Fruit fly (Drosophila melanogaster) whole organism, embryonic: ENCODE measurements around the gene stwl.

Source experiments
- Atf6 ChIP-seq: fragments of 200-800 bp; sonication (Bioruptor generic); IDR thresholded peaks from 2 replicates; pipeline ENCODE4 v1.3.6; 2022; ENCODE audit warnings: missing biosample characterization, missing genetic modification characterization
- Bdp1 ChIP-seq: fragments of 200-800 bp; sonication (Bioruptor generic); optimal IDR thresholded peaks from 3 replicates; lab custom pipeline; 2016; ENCODE audit warnings: missing biosample characterization, missing genetic modification characterization
- CG11093 ChIP-seq: fragments of 200-800 bp; sonication (Bioruptor generic); IDR thresholded peaks from 3 replicates; pipeline ENCODE4 v1.3.6; 2022; ENCODE audit warnings: missing biosample characterization, missing genetic modification characterization
- CG11695 ChIP-seq: fragments of 200-800 bp; sonication (Bioruptor generic); IDR thresholded peaks from 3 replicates; pipeline ENCODE4 v1.3.6; 2022; ENCODE audit warnings: missing biosample characterization, missing genetic modification characterization
- CG15479 ChIP-seq: fragments of 200-800 bp; sonication (Bioruptor generic); optimal IDR thresholded peaks from 3 replicates; lab custom pipeline; 2019; ENCODE audit warnings: missing biosample characterization, mild to moderate bottlenecking, missing genetic modification characterization, moderate library complexity
- CG1602 ChIP-seq: fragments of 200-800 bp; sonication (Bioruptor generic); optimal IDR thresholded peaks from 3 replicates; lab custom pipeline; 2016; ENCODE audit warnings: missing biosample characterization, missing genetic modification characterization
- CG17361 ChIP-seq: fragments of 200-800 bp; sonication (Bioruptor generic); IDR thresholded peaks from 3 replicates; pipeline ENCODE4 v1.3.6; 2022; ENCODE audit warnings: missing biosample characterization, missing genetic modification characterization
- CG17612 ChIP-seq: fragments of 200-800 bp; sonication (Bioruptor generic); IDR thresholded peaks from 2 replicates; pipeline ENCODE4 v1.3.6; 2022; ENCODE audit warnings: missing biosample characterization, missing genetic modification characterization
- CG2712 ChIP-seq: fragments of 200-800 bp; optimal IDR thresholded peaks from 3 replicates; lab custom pipeline; 2019; ENCODE audit warnings: missing biosample characterization, mild to moderate bottlenecking, missing genetic modification characterization, moderate library complexity
- CG31388 ChIP-seq: fragments of 200-800 bp; sonication (Bioruptor generic); optimal IDR thresholded peaks from 2 replicates; lab custom pipeline; 2016; ENCODE audit warnings: missing biosample characterization, missing genetic modification characterization
- CG33557 ChIP-seq: fragments of 200-800 bp; sonication (Bioruptor generic); optimal IDR thresholded peaks from 2 replicates; lab custom pipeline; 2019; ENCODE audit warnings: missing biosample characterization, mild to moderate bottlenecking, missing genetic modification characterization, moderate library complexity
- CG3726 ChIP-seq: fragments of 200-800 bp; sonication (Bioruptor generic); IDR thresholded peaks from 3 replicates; pipeline ENCODE4, ENCODE4 v1.3.6; 2022; ENCODE audit warnings: missing biosample characterization, missing genetic modification characterization
- CG3838 ChIP-seq: fragments of 200-800 bp; sonication (Bioruptor generic); optimal IDR thresholded peaks from 3 replicates; lab custom pipeline; 2016; ENCODE audit warnings: missing biosample characterization, missing genetic modification characterization
- CG4360 ChIP-seq: fragments of 200-800 bp; sonication (Bioruptor generic); IDR thresholded peaks from 2 replicates; pipeline ENCODE4 v1.3.6; 2022; ENCODE audit warnings: missing biosample characterization, missing genetic modification characterization
- CG4404 ChIP-seq: fragments of 200-800 bp; sonication (Bioruptor generic); IDR thresholded peaks from 2 replicates; pipeline ENCODE4 v1.3.6; 2022; ENCODE audit warnings: missing biosample characterization, missing genetic modification characterization
- CG4730 ChIP-seq: fragments of 200-800 bp; sonication (Bioruptor generic); IDR thresholded peaks from 2 replicates; pipeline ENCODE4 v1.3.6; 2022; ENCODE audit warnings: missing biosample characterization, missing genetic modification characterization
- CG5953 ChIP-seq: fragments of 200-800 bp; sonication (Bioruptor generic); IDR thresholded peaks from 2 replicates; pipeline ENCODE4 v1.3.6; 2022; ENCODE audit warnings: missing biosample characterization, missing genetic modification characterization
- CG6813 ChIP-seq: fragments of 200-800 bp; sonication (Bioruptor generic); optimal IDR thresholded peaks from 2 replicates; lab custom pipeline; 2017; ENCODE audit warnings: missing biosample characterization, missing genetic modification characterization, mild to moderate bottlenecking, moderate library complexity, missing genetic modification reagents
- CG7271 ChIP-seq: fragments of 200-800 bp; sonication (Bioruptor generic); optimal IDR thresholded peaks from 2 replicates; lab custom pipeline; 2018; ENCODE audit warnings: missing biosample characterization, mild to moderate bottlenecking, missing genetic modification characterization, moderate library complexity
- CG7357 ChIP-seq: fragments of 200-800 bp; sonication (Bioruptor generic); IDR thresholded peaks from 3 replicates; pipeline ENCODE4 v1.3.6; 2022; ENCODE audit warnings: missing biosample characterization, missing genetic modification characterization
- CG8765 ChIP-seq: fragments of 200-800 bp; sonication (Bioruptor generic); IDR thresholded peaks from 2 replicates; pipeline ENCODE4 v1.3.6; 2022; ENCODE audit warnings: missing biosample characterization, missing genetic modification characterization
- CG9215 ChIP-seq: fragments of 200-800 bp; sonication (Bioruptor generic); IDR thresholded peaks from 2 replicates; pipeline ENCODE4 v1.3.6; 2022; ENCODE audit warnings: missing biosample characterization, missing genetic modification characterization
- CG9437 ChIP-seq: fragments of 200-800 bp; sonication (Bioruptor generic); optimal IDR thresholded peaks from 2 replicates; lab custom pipeline; 2018; ENCODE audit warnings: missing biosample characterization, mild to moderate bottlenecking, missing genetic modification characterization
- CG9727 ChIP-seq: fragments of 200-800 bp; sonication (Bioruptor generic); optimal IDR thresholded peaks from 3 replicates; lab custom pipeline; 2017; ENCODE audit warnings: missing biosample characterization, mild to moderate bottlenecking, missing genetic modification characterization
- CG9817 ChIP-seq: fragments of 200-800 bp; sonication (Bioruptor generic); optimal IDR thresholded peaks from 2 replicates; lab custom pipeline; 2018; ENCODE audit warnings: missing biosample characterization, mild to moderate bottlenecking, missing genetic modification characterization, moderate library complexity
- Dbx ChIP-seq: fragments of 200-800 bp; sonication (Bioruptor generic); IDR thresholded peaks from 3 replicates; pipeline ENCODE4 v1.3.6; 2022; ENCODE audit warnings: missing biosample characterization, missing genetic modification characterization
- E2f2 ChIP-seq: fragments of 200-800 bp; sonication (Bioruptor generic); IDR thresholded peaks from 2 replicates; pipeline ENCODE4 v1.3.6; 2022; ENCODE audit warnings: missing biosample characterization, missing genetic modification characterization
- HLHmδ ChIP-seq: fragments of 200-800 bp; sonication (Bioruptor generic); optimal IDR thresholded peaks from 2 replicates; lab custom pipeline; 2018; ENCODE audit warnings: missing biosample characterization, mild to moderate bottlenecking, missing genetic modification characterization, moderate library complexity
- Kr ChIP-seq: fragments of 200-800 bp; sonication (Bioruptor generic); optimal IDR thresholded peaks from 2 replicates; lab custom pipeline; 2017; ENCODE audit warnings: missing biosample characterization, mild to moderate bottlenecking, missing genetic modification characterization
- MBD-R2 ChIP-seq: fragments of 200-800 bp; sonication (Bioruptor generic); IDR thresholded peaks from 2 replicates; pipeline ENCODE4 v1.3.6; 2022; ENCODE audit warnings: missing biosample characterization, missing genetic modification characterization
- NC2α ChIP-seq: fragments of 200-800 bp; sonication (Bioruptor generic); optimal IDR thresholded peaks from 2 replicates; lab custom pipeline; 2016; ENCODE audit warnings: missing biosample characterization, missing genetic modification characterization
- Pdp1 ChIP-seq, 2 experiments: fragments of 200-800 bp; sonication (Bioruptor generic); optimal IDR thresholded peaks; 3 replicates each; lab custom pipeline; 2016; ENCODE audit warnings: missing biosample characterization in 2 of 2, missing genetic modification characterization in 2 of 2, mild to moderate bottlenecking in 1 of 2, moderate library complexity in 1 of 2
- Ptx1 ChIP-seq: fragments of 200-800 bp; sonication (Bioruptor generic); IDR thresholded peaks from 2 replicates; pipeline ENCODE4 v1.3.6; 2022; ENCODE audit warnings: missing biosample characterization, missing genetic modification characterization
- Rfx ChIP-seq: fragments of 200-800 bp; sonication (Bioruptor generic); IDR thresholded peaks from 2 replicates; pipeline ENCODE4 v1.3.6; 2022; ENCODE audit warnings: missing biosample characterization, missing genetic modification characterization
- ac ChIP-seq: fragments of 200-800 bp; sonication (Bioruptor generic); optimal IDR thresholded peaks from 3 replicates; lab custom pipeline; 2017; ENCODE audit warnings: missing biosample characterization, mild to moderate bottlenecking, missing genetic modification characterization
- ara ChIP-seq: fragments of 200-800 bp; sonication (Bioruptor generic); IDR thresholded peaks from 2 replicates; pipeline ENCODE4 v1.3.6; 2022; ENCODE audit warnings: missing biosample characterization, missing genetic modification characterization
- bigmax ChIP-seq: fragments of 200-800 bp; sonication (Bioruptor generic); optimal IDR thresholded peaks from 2 replicates; lab custom pipeline; 2018; ENCODE audit warnings: missing biosample characterization, mild to moderate bottlenecking, missing genetic modification characterization
- cad ChIP-seq: fragments of >200 bp; optimal IDR thresholded peaks from 2 replicates; lab custom pipeline; 2017; ENCODE audit warnings: missing biosample characterization, missing genetic modification characterization
- cas ChIP-seq: fragments of 200-800 bp; sonication (Bioruptor generic); IDR thresholded peaks from 2 replicates; pipeline ENCODE4 v1.3.6; 2022; ENCODE audit warnings: missing biosample characterization, missing genetic modification characterization
- dmrt11E ChIP-seq: fragments of 200-800 bp; sonication (Bioruptor generic); optimal IDR thresholded peaks from 3 replicates; lab custom pipeline; 2018; ENCODE audit warnings: missing biosample characterization, mild to moderate bottlenecking, missing genetic modification characterization, moderate library complexity
- eve ChIP-seq, 2 experiments: fragments of >200 bp; optimal IDR thresholded peaks; 2 replicates each; lab custom pipeline; 2017; ENCODE audit warnings: missing biosample characterization in 2 of 2, missing genetic modification characterization in 2 of 2
- fd102C ChIP-seq: fragments of 200-800 bp; sonication (Bioruptor generic); optimal IDR thresholded peaks from 2 replicates; lab custom pipeline; 2018; ENCODE audit warnings: missing biosample characterization, mild to moderate bottlenecking, missing genetic modification characterization, moderate library complexity
- fd3F ChIP-seq: fragments of 200-800 bp; sonication (Bioruptor generic); optimal IDR thresholded peaks from 2 replicates; lab custom pipeline; 2018; ENCODE audit warnings: missing biosample characterization, mild to moderate bottlenecking, missing genetic modification characterization, moderate library complexity
- gcm ChIP-seq: fragments of 200-800 bp; sonication (Bioruptor generic); optimal IDR thresholded peaks from 2 replicates; lab custom pipeline; 2019; ENCODE audit warnings: missing biosample characterization, mild to moderate bottlenecking, missing genetic modification characterization, moderate library complexity
- gem ChIP-seq: fragments of 200-800 bp; sonication (Bioruptor generic); optimal IDR thresholded peaks from 2 replicates; lab custom pipeline; 2019; ENCODE audit warnings: missing biosample characterization, mild to moderate bottlenecking, missing genetic modification characterization, moderate library complexity
- grn ChIP-seq: fragments of 200-800 bp; sonication (Bioruptor generic); optimal IDR thresholded peaks from 3 replicates; lab custom pipeline; 2017; ENCODE audit warnings: missing biosample characterization, missing genetic modification characterization
- kah ChIP-seq: fragments of 200-800 bp; sonication (Bioruptor generic); optimal IDR thresholded peaks from 2 replicates; lab custom pipeline; 2018; ENCODE audit warnings: missing biosample characterization, mild to moderate bottlenecking, missing genetic modification characterization
- lov ChIP-seq, 2 experiments: fragments of 200-800 bp in 1 of 2; fragments of >200 bp in 1 of 2; sonication (Bioruptor generic) in 1 of 2; IDR thresholded peaks in 1 of 2; optimal IDR thresholded peaks in 1 of 2; 2 replicates in 1 of 2; 3 replicates in 1 of 2; pipeline versions ENCODE4 v1.3.6 to Lab custom; 2017 to 2022; ENCODE audit warnings: missing biosample characterization in 1 of 2, missing genetic modification characterization in 1 of 2
- org-1 ChIP-seq: fragments of 200-800 bp; sonication (Bioruptor generic); optimal IDR thresholded peaks from 2 replicates; lab custom pipeline; 2017; ENCODE audit warnings: missing biosample characterization, missing genetic modification characterization
- tll ChIP-seq, 2 experiments: fragments of 200-800 bp in 1 of 2; fragments of >200 bp in 1 of 2; sonication (Bioruptor generic) in 1 of 2; optimal IDR thresholded peaks; 2 replicates each; lab custom pipeline; 2017 to 2019; ENCODE audit warnings: missing biosample characterization in 2 of 2, missing genetic modification characterization in 2 of 2, mild to moderate bottlenecking in 1 of 2, moderate library complexity in 1 of 2
- zen ChIP-seq: fragments of 200-800 bp; sonication (Bioruptor generic); optimal IDR thresholded peaks from 3 replicates; lab custom pipeline; 2018; ENCODE audit warnings: missing biosample characterization, mild to moderate bottlenecking, missing genetic modification characterization, moderate library complexity
- zfh1 ChIP-seq: fragments of 200-800 bp; sonication (Bioruptor generic); IDR thresholded peaks from 3 replicates; pipeline ENCODE4 v1.3.6; 2022; ENCODE audit warnings: missing biosample characterization, missing genetic modification characterization

The stwl gene

DNA sequence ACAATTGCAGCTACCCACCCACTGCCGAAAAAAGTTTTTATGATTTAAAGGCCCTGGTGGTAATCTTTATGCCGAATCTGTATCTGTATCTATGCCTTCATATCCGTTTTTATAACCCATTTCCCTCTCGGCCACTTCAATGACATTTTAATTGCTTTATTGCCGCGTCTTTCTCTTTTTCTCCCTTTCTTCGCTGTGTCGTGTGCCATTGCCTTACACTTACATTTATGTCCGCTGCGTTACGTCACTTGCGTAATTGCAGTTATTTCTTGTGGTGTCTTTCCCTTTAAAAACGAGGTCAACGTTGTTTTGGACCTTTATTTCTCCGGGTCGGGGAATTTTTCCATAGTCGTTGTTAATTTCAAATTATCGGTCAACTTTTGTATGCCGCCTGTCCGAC lies 37.6 kb upstream of the stwl start (continued):
- TF ChIP-seq cas (GFP tag; lab: Robert Waterston, UW) (no peak), CG11093 (GFP tag; lab: Robert Waterston, UW) (no peak), CG11695 (GFP tag; lab: Robert Waterston, UW) (peak; percentile 78), CG7357 (no peak), Dbx (GFP tag; lab: Robert Waterston, UW) (no peak), MBD-R2 (GFP tag; lab: Robert Waterston, UW) (no peak), CG31388 (GFP tag; lab: Kevin White, UChicago) (no peak), lov (optimal IDR thresholded peaks at IDR 0.05; lab: Kevin White, UChicago) (no peak), lov (GFP tag; IDR thresholded peaks at IDR 0.05; lab: Robert Waterston, UW) (no peak), CG4404 (GFP tag; lab: Robert Waterston, UW) (no peak), gem (tag; lab: Kevin White, UChicago) (no peak), Bdp1 (GFP tag; lab: Kevin White, UChicago) (no peak), HLHmδ (GFP tag; lab: Kevin White, UChicago) (no peak), dmrt11E (no peak), tll (GFP tag; optimal IDR thresholded peaks at IDR 0.05; lab: Kevin White, UChicago) (peak in 1 of 2 experiments; percentile 60), NC2α (GFP tag; lab: Kevin White, UChicago) (no peak), CG2712 (tag; lab: Kevin White, UChicago) (no peak), CG8765 (GFP tag; lab: Robert Waterston, UW) (no peak), zen (tag; lab: Kevin White, UChicago) (peak; percentile 66), CG9817 (tag; lab: Kevin White, UChicago) (no peak), fd102C (GFP tag; lab: Kevin White, UChicago) (no peak), CG9215 (GFP tag; lab: Robert Waterston, UW) (no peak), CG3726 (GFP tag; lab: Robert Waterston, UW) (no peak), CG17612 (no peak), E2f2 (GFP tag; lab: Robert Waterston, UW) (no peak), CG17361 (GFP tag; lab: Robert Waterston, UW) (no peak), gcm (GFP tag; lab: Kevin White, UChicago) (no peak), cad (GFP tag; lab: Kevin White, UChicago) (peak; percentile 84), Pdp1 (GFP tag; optimal IDR thresholded peaks at IDR 0.05; lab: Kevin White, UChicago) (peak in 1 of 2 experiments; percentile 65), CG3838 (no peak), CG5953 (no peak), Rfx (GFP tag; lab: Robert Waterston, UW) (no peak), bigmax (no peak), fd3F (GFP tag; lab: Kevin White, UChicago) (no peak), CG1602 (GFP tag; lab: Kevin White, UChicago) (no peak)

- no peak for TF ChIP-seq CG4730 (GFP tag; lab: Robert Waterston, UW)
- TF ChIP-seq eve (GFP tag; optimal IDR thresholded peaks at IDR 0.05; lab: Kevin White, UChicago), result no peak
- no peak for TF ChIP-seq ara (GFP tag; lab: Robert Waterston, UW)
- TF ChIP-seq CG15479 (GFP tag; lab: Kevin White, UChicago), result peak; percentile 97
- TF ChIP-seq CG9727 (GFP tag; lab: Kevin White, UChicago), result peak; percentile 70
- no peak for TF ChIP-seq CG4360 (GFP tag; lab: Robert Waterston, UW)
- peak; percentile 65 for TF ChIP-seq ac (GFP tag; lab: Kevin White, UChicago)
- no peak for TF ChIP-seq org-1
- TF ChIP-seq Ptx1 (GFP tag; lab: Robert Waterston, UW), result no peak
- TF ChIP-seq dmrt11E, result peak; percentile 37
- peak; percentile 57 for TF ChIP-seq CG6813
- no peak for TF ChIP-seq CG9437
- no peak for TF ChIP-seq kah (GFP tag; lab: Kevin White, UChicago)
- TF ChIP-seq CG33557, result peak; percentile 52
- TF ChIP-seq zfh1 (GFP tag; lab: Robert Waterston, UW), result 0 out of 3 replicates have a peak, but pooled peaks have one; percentile 26
- TF ChIP-seq CG7271 (tag; lab: Kevin White, UChicago), result no peak
- peak; percentile 84 for TF ChIP-seq Kr (GFP tag; lab: Kevin White, UChicago)
- no peak for TF ChIP-seq Atf6 (GFP tag; lab: Robert Waterston, UW)
- peak; percentile 66 for TF ChIP-seq grn (GFP tag; lab: Kevin White, UChicago)
These were observed 37.1 kb upstream of the stwl start for dm6 chr3L:14446874-14447273.
